Fruit fly (Drosophila melanogaster): ENCODE measurements around the gene Or22b.

DNA sequence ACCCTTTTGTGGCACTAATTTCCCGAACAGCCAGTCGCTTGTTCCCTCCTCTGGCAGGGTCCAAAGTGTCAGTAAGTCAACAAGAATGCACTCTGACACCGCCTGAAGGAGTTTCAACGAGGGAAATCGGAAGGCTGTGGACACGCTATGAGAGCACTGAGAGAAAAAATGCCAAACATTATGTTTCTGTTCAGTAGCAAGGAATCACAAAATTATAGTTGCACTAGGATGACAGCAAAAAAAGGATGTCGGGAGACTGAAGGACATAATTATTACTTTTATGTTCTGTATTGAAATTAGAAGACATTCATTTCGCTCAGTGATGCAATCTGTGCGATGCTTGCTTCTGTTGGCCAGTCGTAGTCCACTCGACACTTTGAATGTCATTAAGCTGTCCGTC, 12.7 kb upstream of the Or22b start:
- TF ChIP-seq CG8478 (optimal IDR thresholded peaks at IDR 0.05) (no peak), CTCF (optimal IDR thresholded peaks at IDR 0.05) (no peak)

All from S2 (cell line).